Worm (Caenorhabditis elegans): ENCODE measurements around the gene rpl-26.

ce11 chrII:8637615-8638014, 35.0 kb downstream of the rpl-26 start, which contains the start of gene vab-9:
- TF ChIP-seq ceh-22 (tag; optimal IDR thresholded peaks at IDR 0.05) (no peak), dve-1 (tag; optimal IDR thresholded peaks at IDR 0.05) (no peak), C08G9.2 (tag; optimal IDR thresholded peaks at IDR 0.05) (no peak), tbx-2 (tag; optimal IDR thresholded peaks at IDR 0.05) (no peak)
